Fruit fly (Drosophila melanogaster) whole organism, pupa: ENCODE data around the gene Sik2.
A peak's percentile ranks its signal among the peaks of the same experiment; 100 is the strongest.

Experiments used
- CG10348 ChIP-seq: fragments of 200-800 bp; sonication (Bioruptor generic); IDR thresholded peaks from 2 replicates; pipeline ENCODE4 v1.3.6; 2022; ENCODE audit warnings: missing biosample characterization, missing genetic modification characterization
- CG12605 ChIP-seq: fragments of 200-800 bp; sonication (Bioruptor generic); IDR thresholded peaks from 2 replicates; pipeline ENCODE4 v1.3.6; 2022; ENCODE audit warnings: missing biosample characterization, missing genetic modification characterization
- CG13204 ChIP-seq: fragments of 200-800 bp; sonication (Bioruptor generic); optimal IDR thresholded peaks from 2 replicates; lab custom pipeline; 2018; ENCODE audit warnings: missing biosample characterization, mild to moderate bottlenecking, missing genetic modification characterization, moderate library complexity
- CG14655 ChIP-seq: fragments of 200-800 bp; sonication (Bioruptor generic); optimal IDR thresholded peaks from 3 replicates; lab custom pipeline; 2017; ENCODE audit warnings: mild to moderate bottlenecking, missing biosample characterization, missing genetic modification reagents, missing genetic modification characterization
- CG15710 ChIP-seq: fragments of 200-800 bp; sonication (Bioruptor generic); optimal IDR thresholded peaks from 2 replicates; lab custom pipeline; 2018; ENCODE audit warnings: missing biosample characterization, mild to moderate bottlenecking, missing genetic modification characterization, moderate library complexity
- CG17806 ChIP-seq: fragments of 200-800 bp; sonication (Bioruptor generic); optimal IDR thresholded peaks from 2 replicates; lab custom pipeline; 2018; ENCODE audit warnings: missing biosample characterization, mild to moderate bottlenecking, missing genetic modification characterization, moderate library complexity
- CG32121 ChIP-seq: fragments of 200-800 bp; sonication (Bioruptor generic); IDR thresholded peaks from 2 replicates; pipeline ENCODE4 v1.3.6; 2022; ENCODE audit warnings: missing biosample characterization, missing genetic modification characterization
- CG34367 ChIP-seq: fragments of 200-800 bp; sonication (Bioruptor generic); optimal IDR thresholded peaks from 2 replicates; lab custom pipeline; 2018; ENCODE audit warnings: missing biosample characterization, mild to moderate bottlenecking, missing genetic modification characterization
- CG4496 ChIP-seq: fragments of 200-800 bp; sonication (Bioruptor generic); IDR thresholded peaks from 3 replicates; pipeline ENCODE4 v1.3.6; 2022; ENCODE audit warnings: missing biosample characterization, missing genetic modification characterization
- CG8159 ChIP-seq: fragments of 200-800 bp; sonication (Bioruptor generic); optimal IDR thresholded peaks from 3 replicates; lab custom pipeline; 2018; ENCODE audit warnings: missing biosample characterization, mild to moderate bottlenecking, missing genetic modification characterization, moderate library complexity
- CG8301 ChIP-seq: fragments of 200-800 bp; sonication (Bioruptor generic); optimal IDR thresholded peaks from 2 replicates; lab custom pipeline; 2018; ENCODE audit warnings: missing biosample characterization, mild to moderate bottlenecking, missing genetic modification characterization
- CG9948 ChIP-seq: fragments of 200-800 bp; sonication (Bioruptor generic); optimal IDR thresholded peaks from 2 replicates; lab custom pipeline; 2018; ENCODE audit warnings: missing biosample characterization, mild to moderate bottlenecking, missing genetic modification characterization, moderate library complexity
- D1 ChIP-seq: fragments of 200-800 bp; sonication (Bioruptor generic); optimal IDR thresholded peaks from 2 replicates; lab custom pipeline; 2018; ENCODE audit warnings: missing biosample characterization, mild to moderate bottlenecking, missing genetic modification characterization, moderate library complexity
- EcR ChIP-seq: fragments of 200-800 bp; sonication (Bioruptor generic); optimal IDR thresholded peaks from 3 replicates; lab custom pipeline; 2019; ENCODE audit warnings: missing biosample characterization, missing genetic modification characterization, mild to moderate bottlenecking, moderate library complexity, missing genetic modification reagents
- Ets98B ChIP-seq: fragments of 200-800 bp; sonication (Bioruptor generic); IDR thresholded peaks from 2 replicates; pipeline ENCODE4 v1.3.6; 2022; ENCODE audit warnings: missing biosample characterization, missing genetic modification characterization
- Pif1A ChIP-seq: fragments of 200-800 bp; sonication (Bioruptor generic); optimal IDR thresholded peaks from 3 replicates; lab custom pipeline; 2016; ENCODE audit warnings: missing biosample characterization, missing genetic modification characterization
- Pif1B ChIP-seq: fragments of 200-800 bp; sonication (Bioruptor generic); optimal IDR thresholded peaks from 3 replicates; lab custom pipeline; 2016; ENCODE audit warnings: missing biosample characterization, missing genetic modification characterization
- Snoo ChIP-seq: fragments of 200-800 bp; sonication (Bioruptor generic); optimal IDR thresholded peaks from 3 replicates; lab custom pipeline; 2017; ENCODE audit warnings: missing biosample characterization, mild to moderate bottlenecking, missing genetic modification characterization, inconsistent platforms
- fd96Ca ChIP-seq: fragments of 200-800 bp; sonication (Bioruptor generic); IDR thresholded peaks from 3 replicates; pipeline ENCODE4 v1.3.6; 2022; ENCODE audit warnings: missing biosample characterization, missing genetic modification characterization
- gl ChIP-seq: fragments of 200-800 bp; sonication (Bioruptor generic); optimal IDR thresholded peaks from 2 replicates; lab custom pipeline; 2018; ENCODE audit warnings: missing biosample characterization, mild to moderate bottlenecking, missing genetic modification characterization
- rn ChIP-seq: fragments of 200-800 bp; sonication (Bioruptor generic); IDR thresholded peaks from 2 replicates; pipeline ENCODE4 v1.3.6; 2022; ENCODE audit warnings: missing biosample characterization, missing genetic modification characterization

Sik2 gene

DNA sequence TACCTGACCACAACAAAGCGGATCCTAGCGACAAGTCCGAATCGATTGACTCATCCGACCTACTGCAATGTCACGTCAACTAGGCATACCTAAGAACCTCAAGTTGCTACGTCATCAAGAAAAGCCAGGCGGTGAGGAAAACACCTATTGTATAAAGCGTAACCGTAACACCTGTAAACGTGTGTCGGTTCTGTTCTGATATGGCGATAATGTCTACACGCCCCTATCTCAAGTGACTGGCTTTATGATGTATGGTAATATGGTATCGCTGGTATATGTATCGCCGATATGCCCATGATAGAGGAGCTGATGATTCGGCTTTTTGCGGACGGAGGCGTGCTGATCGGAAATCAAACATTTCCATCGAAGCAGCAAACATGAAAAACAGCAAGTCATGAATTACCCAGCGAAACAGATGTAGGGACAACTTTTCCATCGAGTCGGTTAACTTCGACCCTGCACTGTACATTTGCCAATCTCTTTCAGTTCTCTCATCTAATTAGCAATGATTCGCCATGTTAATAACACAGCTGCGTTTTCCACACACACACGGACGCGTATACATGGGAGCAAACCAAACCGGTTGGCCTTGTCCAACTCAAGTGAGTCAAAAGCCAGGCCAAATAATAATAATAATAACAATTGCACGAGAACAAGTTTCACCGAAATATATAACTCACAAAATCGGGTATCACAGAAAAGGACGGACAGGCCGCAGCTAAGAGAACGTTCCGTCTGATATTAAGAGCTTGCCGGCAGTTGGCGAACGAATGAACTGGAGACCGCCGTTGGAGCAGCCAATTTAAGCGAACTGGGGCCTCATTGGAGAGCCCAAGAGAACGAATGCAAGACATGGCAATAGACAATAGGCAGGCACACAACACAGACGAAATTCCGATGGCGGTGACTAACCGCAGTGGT, 8.3 kb upstream of the Sik2 start:
- TF ChIP-seq CG10348 = no peak
- no peak for TF ChIP-seq Ets98B
- TF ChIP-seq CG8159 (tag; lab: Kevin White, UChicago) = no peak
- no peak for TF ChIP-seq CG8301 (tag; lab: Kevin White, UChicago)
- TF ChIP-seq Pif1B = no peak
- no peak for TF ChIP-seq EcR (GFP tag; lab: Kevin White, UChicago)
- TF ChIP-seq D1 (tag; lab: Kevin White, UChicago) = no peak

DNA sequence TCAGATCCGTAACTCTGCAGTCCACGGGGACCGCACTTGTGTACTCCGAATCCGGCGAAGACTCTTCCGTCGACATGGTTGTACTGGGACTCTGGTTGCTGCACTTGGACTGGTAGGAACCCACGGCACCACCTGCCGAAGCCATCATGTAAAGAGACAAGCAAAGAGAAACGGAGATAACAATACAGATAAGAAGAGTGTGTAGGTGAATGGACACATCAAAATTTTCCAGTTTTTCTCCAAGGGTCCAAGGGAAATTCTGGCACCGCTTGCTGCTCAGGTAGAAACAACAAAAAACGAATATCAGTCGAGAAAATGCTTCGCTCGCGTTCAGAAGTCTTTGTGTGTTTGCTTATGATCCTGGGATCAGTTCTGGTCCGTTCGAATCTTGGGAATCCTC, 6.6 kb upstream of the Sik2 start, which contains the start of gene CG4194:
Gene CG4194, plus strand, starts transcription at position 301 of the 400 bp plus-strand sequence.
- no peak for TF ChIP-seq CG10348
- no peak for TF ChIP-seq CG13204
- no peak for TF ChIP-seq Snoo (tag; lab: Kevin White, UChicago)
- no peak for TF ChIP-seq Ets98B
- no peak for TF ChIP-seq fd96Ca
- TF ChIP-seq rn = no peak
- TF ChIP-seq CG4496 = no peak
- no peak for TF ChIP-seq CG32121 (GFP tag; lab: Robert Waterston, UW)
- no peak for TF ChIP-seq CG9948

DNA sequence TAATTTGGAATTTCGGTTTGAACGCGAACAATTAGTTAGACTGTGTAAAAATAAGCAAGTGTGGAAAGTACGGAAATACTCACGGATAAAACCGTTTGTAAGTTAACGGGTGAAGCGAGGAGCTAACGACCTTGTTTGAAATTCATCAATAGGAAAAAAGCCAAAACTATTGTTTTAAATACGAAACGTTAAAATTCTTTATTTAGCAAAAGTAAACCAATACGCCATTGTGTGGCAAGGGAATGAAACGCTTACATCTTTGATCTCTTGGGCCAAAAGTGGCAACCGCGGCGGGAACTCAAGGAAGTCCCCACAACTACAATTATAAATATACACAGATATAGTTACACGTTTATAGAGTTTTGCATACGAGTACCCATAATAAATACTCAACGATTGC, 4.5 kb upstream of the Sik2 start, which contains the start of gene CG14054:
Gene CG14054, minus strand, starts transcription at position 101 of the 400 bp plus-strand sequence.
- TF ChIP-seq Ets98B (no peak), Snoo (tag; lab: Kevin White, UChicago) (no peak), CG8159 (tag; lab: Kevin White, UChicago) (no peak), gl (tag; lab: Kevin White, UChicago) (no peak), CG34367 (no peak), CG12605 (GFP tag; lab: Robert Waterston, UW) (no peak), CG17806 (tag; lab: Kevin White, UChicago) (no peak), CG9948 (no peak), Pif1A (no peak), D1 (tag; lab: Kevin White, UChicago) (no peak), CG8301 (tag; lab: Kevin White, UChicago) (no peak)

DNA sequence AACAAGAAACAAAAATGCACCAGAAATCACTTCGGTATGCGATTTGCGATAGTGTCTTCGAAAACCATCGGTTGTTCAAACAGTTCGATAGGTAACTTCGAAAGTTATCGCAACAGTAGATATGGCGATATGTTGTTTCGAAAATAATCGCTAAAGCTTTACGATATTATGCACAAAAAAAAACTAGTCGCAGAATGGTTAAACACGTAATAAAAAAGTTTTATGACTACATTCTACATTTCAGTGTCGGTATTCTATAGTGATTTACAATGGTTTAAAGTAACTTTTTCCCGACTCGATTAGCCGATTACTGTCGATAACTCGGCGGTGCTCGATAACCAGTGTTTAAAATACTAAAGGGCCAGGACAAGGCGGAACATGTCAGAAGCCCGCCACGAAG, 3.4 kb upstream of the Sik2 start, which contains the start of gene CG4281:
Gene CG4281, minus strand, starts transcription at position 70 of the 400 bp plus-strand sequence.
- no peak for TF ChIP-seq CG9948
- no peak for TF ChIP-seq CG17806 (tag; lab: Kevin White, UChicago)
- TF ChIP-seq CG15710 (tag; lab: Kevin White, UChicago) = no peak
- no peak for TF ChIP-seq Pif1B

DNA sequence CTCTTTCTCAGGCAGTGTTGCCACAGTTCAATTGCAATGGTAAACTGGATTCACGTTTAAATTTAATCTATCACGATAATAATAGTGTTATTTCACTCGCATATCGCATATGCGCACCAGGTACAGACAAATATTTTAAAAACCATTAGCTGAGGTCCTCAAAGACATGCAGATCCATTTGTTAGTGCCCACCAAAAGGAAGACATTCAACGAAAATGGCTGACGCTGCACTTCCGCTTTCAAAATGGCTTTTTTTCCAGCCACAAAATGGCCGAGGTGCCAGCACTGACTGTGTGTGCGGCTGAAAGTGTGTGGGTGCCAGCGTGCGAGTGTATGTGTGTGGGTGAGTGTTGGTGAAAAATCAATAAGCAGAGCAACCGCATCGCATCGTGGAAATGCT, 596 bp downstream of the Sik2 start:
- no peak for TF ChIP-seq EcR (GFP tag; lab: Kevin White, UChicago)
- TF ChIP-seq CG8159 (tag; lab: Kevin White, UChicago) = peak; percentile 29
- peak; percentile 38 for TF ChIP-seq CG15710 (tag; lab: Kevin White, UChicago)
- TF ChIP-seq CG4496 = peak; percentile 38; the same call in 1 of the 3 replicates
- TF ChIP-seq CG9948 = no peak
- no peak for TF ChIP-seq Pif1B
- peak; percentile 19 for TF ChIP-seq CG13204
- peak; percentile 4 for TF ChIP-seq CG34367
- TF ChIP-seq CG8301 (tag; lab: Kevin White, UChicago) = peak; percentile 30
- TF ChIP-seq D1 (tag; lab: Kevin White, UChicago) = no peak
- no peak for TF ChIP-seq Pif1A
- no peak for TF ChIP-seq CG10348

DNA sequence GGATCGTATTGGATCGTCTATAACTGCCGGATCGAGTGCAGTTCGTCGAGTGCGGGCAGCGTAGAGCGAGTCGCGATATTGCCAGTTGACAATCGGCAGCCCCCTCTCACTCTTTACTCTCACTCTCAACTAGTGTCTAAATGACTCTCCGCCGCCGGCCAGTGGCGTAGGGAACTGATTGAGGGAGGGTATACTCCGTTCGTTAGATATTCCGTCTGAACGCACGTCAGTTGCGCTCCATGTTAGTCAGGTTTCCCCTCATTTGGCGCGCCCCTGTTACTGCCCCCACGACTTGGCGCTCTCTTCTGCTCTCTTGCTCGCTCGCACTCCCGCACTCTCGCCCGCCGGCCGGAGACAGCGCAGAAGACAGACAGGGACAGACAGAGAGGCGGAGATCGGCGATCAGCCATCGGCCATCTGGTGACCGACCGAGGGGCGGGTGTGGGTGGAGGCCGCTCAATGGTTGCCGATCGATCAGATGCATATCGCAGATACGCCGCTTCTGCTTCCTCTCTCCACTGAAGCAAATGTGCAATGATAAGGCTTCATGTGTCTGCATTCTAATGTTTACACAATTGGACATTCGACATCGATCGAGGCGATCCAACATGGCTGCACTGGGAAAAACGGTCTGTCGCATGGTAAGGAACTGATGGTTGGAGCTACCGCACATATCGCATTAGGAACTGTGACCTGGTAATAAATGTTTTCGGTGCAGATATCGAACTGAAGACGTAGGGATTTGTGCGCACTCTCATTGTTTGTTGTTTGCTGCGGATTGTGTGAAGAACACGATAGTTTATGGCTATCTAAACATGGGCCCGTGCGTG, 11.4 kb downstream of the Sik2 start, which contains the start of gene moody:
Gene moody, minus strand, starts transcription at position 51 of the 830 bp plus-strand sequence.
- TF ChIP-seq CG13204 (peak; percentile 97), Ets98B (peak; percentile 99), fd96Ca (peak; percentile 99), EcR (GFP tag; lab: Kevin White, UChicago) (peak; percentile 56), CG8301 (tag; lab: Kevin White, UChicago) (peak; percentile 87), Pif1B (peak; percentile 90), CG9948 (peak; percentile 68), Snoo (tag; lab: Kevin White, UChicago) (peak; percentile 93), CG4496 (peak; percentile 99), CG8159 (tag; lab: Kevin White, UChicago) (peak; percentile 84), D1 (tag; lab: Kevin White, UChicago) (no peak), CG17806 (tag; lab: Kevin White, UChicago) (peak; percentile 84), CG34367 (peak; percentile 82), CG14655 (GFP tag; lab: Kevin White, UChicago) (peak; percentile 92), Pif1A (peak; percentile 90), CG12605 (GFP tag; lab: Robert Waterston, UW) (peak; percentile 97), CG15710 (tag; lab: Kevin White, UChicago) (peak; percentile 86), CG32121 (GFP tag; lab: Robert Waterston, UW) (peak; percentile 99), rn (peak; percentile 93), gl (tag; lab: Kevin White, UChicago) (peak; percentile 84), CG10348 (peak; percentile 92)
- TF ChIP-seq, all 21 proteins: peak for 20
